Fruit fly (Drosophila melanogaster) whole organism, wandering third instar larva: ENCODE data around the gene CG17190.

ENCODE experiments used
- Jra ChIP-seq: sonication (Bioruptor generic); optimal IDR thresholded peaks from 2 replicates; lab custom pipeline; 2016; ENCODE audit warnings: missing biosample characterization, missing genetic modification characterization
- OdsH ChIP-seq: fragments of 200-800 bp; sonication (Bioruptor generic); optimal IDR thresholded peaks from 2 replicates; lab custom pipeline; 2016; ENCODE audit warnings: missing biosample characterization, mild to moderate bottlenecking, missing genetic modification characterization
- Sp1 ChIP-seq: fragments of 200-800 bp; sonication (Bioruptor generic); optimal IDR thresholded peaks from 3 replicates; lab custom pipeline; 2019; ENCODE audit warnings: missing biosample characterization, mild to moderate bottlenecking, missing genetic modification characterization, moderate library complexity
- ey ChIP-seq: fragments of 200-800 bp; sonication (Bioruptor generic); optimal IDR thresholded peaks from 2 replicates; lab custom pipeline; 2016; ENCODE audit warnings: missing biosample characterization, missing genetic modification characterization
- fru ChIP-seq: fragments of 200-800 bp; sonication (Bioruptor generic); optimal IDR thresholded peaks from 3 replicates; lab custom pipeline; 2016; ENCODE audit warnings: missing biosample characterization, mild to moderate bottlenecking, missing genetic modification characterization
- h ChIP-seq: fragments of 200-800 bp; sonication (Bioruptor generic); optimal IDR thresholded peaks from 3 replicates; lab custom pipeline; 2016; ENCODE audit warnings: missing biosample characterization, mild to moderate bottlenecking, missing genetic modification characterization
- lola ChIP-seq: fragments of >200 bp; optimal IDR thresholded peaks from 2 replicates; lab custom pipeline; 2017; ENCODE audit warnings: missing biosample characterization, missing genetic modification characterization
- psq ChIP-seq: fragments of 200-800 bp; sonication (Bioruptor generic); optimal IDR thresholded peaks from 3 replicates; lab custom pipeline; 2017; ENCODE audit warnings: missing biosample characterization, mild to moderate bottlenecking, missing genetic modification characterization, moderate library complexity
- woc ChIP-seq: sonication (Bioruptor generic); optimal IDR thresholded peaks from 2 replicates; lab custom pipeline; 2016; ENCODE audit warnings: missing biosample characterization, mild to moderate bottlenecking, missing genetic modification characterization

DNA sequence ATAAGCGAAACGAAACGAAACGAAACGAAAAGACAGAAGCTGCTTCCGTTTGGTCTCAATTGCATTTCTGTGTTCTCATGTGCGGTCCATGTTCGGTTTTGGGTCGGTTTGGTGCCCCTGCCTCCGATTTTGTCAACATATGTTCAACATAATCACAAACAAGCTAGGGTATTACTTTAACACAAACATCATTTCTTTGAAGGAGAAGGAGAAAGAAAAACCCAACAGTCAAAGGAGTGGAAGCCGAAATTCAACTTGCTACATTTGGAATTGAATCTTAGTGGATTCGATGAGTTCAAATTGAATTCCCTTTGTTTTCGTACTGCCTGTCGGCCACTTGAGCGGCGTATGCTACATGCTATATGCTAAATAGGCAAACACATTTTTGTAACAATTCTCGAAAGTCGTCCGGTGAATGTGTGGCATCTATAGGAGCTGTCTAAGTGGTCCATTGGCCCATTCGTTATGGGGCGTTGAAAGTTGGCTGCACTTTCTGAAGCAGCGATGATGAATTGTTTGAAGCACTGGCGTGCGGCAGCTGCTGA is 15.7 kb downstream of the CG17190 start:
- TF ChIP-seq psq (GFP tag; lab: Kevin White, UChicago), result no peak
- no peak for TF ChIP-seq fru (GFP tag; lab: Kevin White, UChicago)
- TF ChIP-seq Sp1 (GFP tag; lab: Kevin White, UChicago), result no peak
- TF ChIP-seq OdsH (GFP tag; lab: Kevin White, UChicago), result no peak
- TF ChIP-seq Jra (GFP tag; lab: Kevin White, UChicago), result no peak
- no peak for TF ChIP-seq lola
- no peak for TF ChIP-seq h (GFP tag; lab: Kevin White, UChicago)
- TF ChIP-seq woc (GFP tag; lab: Kevin White, UChicago), result no peak
- TF ChIP-seq ey (GFP tag; lab: Kevin White, UChicago), result no peak
